Worm (Caenorhabditis elegans): Measurements from ENCODE around the gene alfa-1.

- TF ChIP-seq flt-1 (GFP tag; IDR thresholded peaks at IDR 0.05) (no peak), ztf-29 (GFP tag; IDR thresholded peaks at IDR 0.05) (no peak)
Observed at ce11 chrII:7697156-7697555, 34.8 kb upstream of the alfa-1 start.

Measured in whole organism, midembryonic.